Fruit fly (Drosophila melanogaster): ENCODE measurements around the gene Spc105R.

Gene Spc105R

DNA sequence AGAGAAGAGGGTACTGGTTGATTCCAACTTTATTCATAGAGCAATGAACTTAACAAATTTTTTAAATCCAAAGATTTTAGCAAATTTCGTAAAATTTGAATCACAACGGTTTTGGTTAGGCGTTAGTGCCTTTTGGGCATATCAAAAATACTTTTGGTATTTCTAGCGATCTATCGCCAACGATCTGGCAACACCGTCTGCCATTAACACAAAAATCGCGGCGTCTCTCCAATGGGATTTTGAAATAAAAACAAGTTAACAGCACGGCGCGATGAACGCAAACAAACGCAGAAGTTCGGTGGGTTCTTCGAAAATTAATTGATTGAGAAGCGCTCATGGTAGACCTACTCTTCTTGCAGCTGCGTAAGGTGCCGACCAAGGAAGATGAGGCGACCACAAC, at the start of gene Spc105R:
Gene Spc105R, plus strand, starts transcription at position 203 of the 400 bp plus-strand sequence.
- TF ChIP-seq usp (GFP tag; optimal IDR thresholded peaks at IDR 0.05) (no peak), pan (optimal IDR thresholded peaks at IDR 0.05) (no peak), CG8478 (optimal IDR thresholded peaks at IDR 0.05) (no peak), Dll (optimal IDR thresholded peaks at IDR 0.05) (no peak), EcR (GFP tag; optimal IDR thresholded peaks at IDR 0.05) (no peak), psq (optimal IDR thresholded peaks at IDR 0.05) (no peak)

DNA sequence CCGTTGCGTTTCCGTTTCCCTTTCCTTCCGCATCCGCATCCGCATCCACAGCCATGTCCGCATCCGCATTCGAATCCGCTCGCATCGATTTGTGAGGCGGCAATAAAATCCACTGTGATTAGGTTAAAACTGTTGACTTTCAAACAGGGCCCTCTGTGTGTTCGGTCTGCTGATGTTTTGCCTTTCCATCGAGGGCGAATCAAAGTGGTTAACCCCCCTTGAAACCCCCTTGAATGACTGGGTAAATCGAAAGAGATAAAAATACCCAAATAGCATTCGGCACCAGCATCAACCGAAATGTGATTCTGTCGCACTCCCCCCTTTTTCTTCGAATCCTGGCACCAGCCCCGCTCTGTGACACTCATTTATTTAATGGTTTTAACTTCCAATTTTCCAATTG, 47.2 kb upstream of the Spc105R start:
- TF ChIP-seq usp (GFP tag; optimal IDR thresholded peaks at IDR 0.05) (no peak), psq (optimal IDR thresholded peaks at IDR 0.05) (no peak), pan (optimal IDR thresholded peaks at IDR 0.05) (no peak), EcR (GFP tag; optimal IDR thresholded peaks at IDR 0.05) (no peak), CG8478 (optimal IDR thresholded peaks at IDR 0.05) (no peak), Dll (optimal IDR thresholded peaks at IDR 0.05) (no peak)

DNA sequence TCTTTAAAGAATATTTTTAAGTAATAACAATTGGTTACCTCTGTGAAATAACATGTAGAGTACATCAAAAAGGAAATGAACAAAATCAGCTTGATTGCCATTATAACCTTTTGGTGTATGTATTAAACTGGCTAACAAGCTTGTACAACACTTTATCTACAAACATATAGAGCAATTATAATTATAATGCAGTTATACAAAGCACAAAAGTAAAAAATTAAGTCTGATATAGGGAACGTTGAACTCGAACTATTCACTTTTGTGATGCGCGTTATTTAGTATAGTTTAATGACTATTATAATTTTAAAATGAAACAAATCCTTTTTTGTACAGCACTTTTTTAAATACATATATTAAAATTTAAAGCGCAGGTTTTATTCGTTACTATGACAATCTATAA, 44.6 kb upstream of the Spc105R start, which contains the start of gene CG33912:
Gene CG33912, minus strand, starts transcription at position 101 of the 400 bp plus-strand sequence.
- TF ChIP-seq pan (optimal IDR thresholded peaks at IDR 0.05) (no peak), usp (GFP tag; optimal IDR thresholded peaks at IDR 0.05) (no peak), CG8478 (optimal IDR thresholded peaks at IDR 0.05) (no peak), psq (optimal IDR thresholded peaks at IDR 0.05) (no peak), EcR (GFP tag; optimal IDR thresholded peaks at IDR 0.05) (no peak), Dll (optimal IDR thresholded peaks at IDR 0.05) (no peak)

- TF ChIP-seq EcR (GFP tag; optimal IDR thresholded peaks at IDR 0.05): no peak
- no peak for TF ChIP-seq CG8478 (optimal IDR thresholded peaks at IDR 0.05)
- TF ChIP-seq pan (optimal IDR thresholded peaks at IDR 0.05): no peak
- TF ChIP-seq psq (optimal IDR thresholded peaks at IDR 0.05): no peak
- no peak for TF ChIP-seq Dll (optimal IDR thresholded peaks at IDR 0.05)
- no peak for TF ChIP-seq usp (GFP tag; optimal IDR thresholded peaks at IDR 0.05)
Measured at dm6 chr3L:20758583-20758982, 41.6 kb upstream of the Spc105R start, which contains the start of gene CG43251. TSS of gene CG43251 (plus strand) at chr3L:20758883.

DNA sequence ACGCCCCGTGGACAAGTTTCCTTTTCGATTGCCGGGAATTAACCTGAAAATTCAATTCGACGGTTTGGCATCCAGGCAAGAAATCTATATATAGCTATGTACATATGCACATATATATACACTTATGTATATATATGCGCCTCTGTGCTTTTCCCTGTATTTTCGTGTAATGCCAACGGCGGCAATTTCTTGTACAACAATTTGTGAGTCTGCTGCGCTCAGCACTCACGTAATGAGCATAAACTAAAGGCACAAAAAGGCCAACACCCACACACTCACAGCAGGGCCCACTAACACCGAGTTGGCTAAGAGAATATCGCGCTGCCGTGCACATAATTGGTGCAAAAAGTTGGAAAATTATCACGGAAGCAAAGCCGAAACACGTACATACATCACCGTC, 38.7 kb upstream of the Spc105R start:
- TF ChIP-seq Dll (optimal IDR thresholded peaks at IDR 0.05) (no peak), psq (optimal IDR thresholded peaks at IDR 0.05) (no peak), pan (optimal IDR thresholded peaks at IDR 0.05) (no peak), EcR (GFP tag; optimal IDR thresholded peaks at IDR 0.05) (no peak), CG8478 (optimal IDR thresholded peaks at IDR 0.05) (no peak), usp (GFP tag; optimal IDR thresholded peaks at IDR 0.05) (no peak)

DNA sequence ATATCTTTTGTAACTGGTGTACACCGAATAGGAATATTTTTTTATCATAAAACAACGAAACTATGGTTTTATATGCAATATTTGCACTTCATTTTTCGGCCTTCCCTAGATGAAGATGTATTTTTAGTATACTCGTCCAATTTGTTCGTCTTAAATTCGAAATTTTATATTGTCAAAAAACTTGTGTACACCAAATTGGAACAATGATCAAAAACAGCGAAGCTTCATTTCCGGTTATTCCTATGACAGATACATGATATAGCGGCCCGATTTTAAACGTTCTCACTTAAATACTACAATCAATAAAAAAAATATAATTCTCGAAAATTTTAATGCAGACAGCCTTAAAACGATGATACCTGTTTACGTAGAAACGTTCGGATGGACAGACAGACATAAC, 33.0 kb upstream of the Spc105R start:
- TF ChIP-seq pan (optimal IDR thresholded peaks at IDR 0.05) (no peak), Dll (optimal IDR thresholded peaks at IDR 0.05) (no peak), usp (GFP tag; optimal IDR thresholded peaks at IDR 0.05) (no peak), CG8478 (optimal IDR thresholded peaks at IDR 0.05) (no peak), EcR (GFP tag; optimal IDR thresholded peaks at IDR 0.05) (no peak), psq (optimal IDR thresholded peaks at IDR 0.05) (no peak)

DNA sequence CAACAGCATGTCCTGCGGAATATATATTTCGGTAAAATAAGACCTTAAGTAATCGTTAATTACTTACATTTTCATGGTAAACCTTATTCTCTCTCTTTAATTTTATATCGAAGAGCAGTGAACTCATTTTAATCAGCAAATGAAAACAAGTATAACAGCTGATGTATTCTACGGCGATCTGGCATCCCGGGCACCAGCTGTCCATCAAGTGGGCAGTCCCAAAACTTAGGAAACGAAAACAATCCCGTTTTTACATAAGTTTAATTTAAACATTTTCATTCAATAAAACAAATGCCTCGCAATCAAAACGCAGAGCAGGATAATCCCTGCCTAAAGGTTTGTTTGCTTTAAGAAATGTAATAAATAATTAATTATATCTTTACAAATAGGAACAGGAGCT, 30.9 kb upstream of the Spc105R start, which contains the start of the genes CG4074 and CG4186:
Gene CG4074, minus strand, starts transcription at position 151 of the 400 bp plus-strand sequence.
Gene CG4186, plus strand, starts transcription at position 237 of the 400 bp plus-strand sequence.
- TF ChIP-seq Dll (optimal IDR thresholded peaks at IDR 0.05) (no peak), psq (optimal IDR thresholded peaks at IDR 0.05) (no peak), CG8478 (optimal IDR thresholded peaks at IDR 0.05) (no peak), EcR (GFP tag; optimal IDR thresholded peaks at IDR 0.05) (no peak), usp (GFP tag; optimal IDR thresholded peaks at IDR 0.05) (no peak)

DNA sequence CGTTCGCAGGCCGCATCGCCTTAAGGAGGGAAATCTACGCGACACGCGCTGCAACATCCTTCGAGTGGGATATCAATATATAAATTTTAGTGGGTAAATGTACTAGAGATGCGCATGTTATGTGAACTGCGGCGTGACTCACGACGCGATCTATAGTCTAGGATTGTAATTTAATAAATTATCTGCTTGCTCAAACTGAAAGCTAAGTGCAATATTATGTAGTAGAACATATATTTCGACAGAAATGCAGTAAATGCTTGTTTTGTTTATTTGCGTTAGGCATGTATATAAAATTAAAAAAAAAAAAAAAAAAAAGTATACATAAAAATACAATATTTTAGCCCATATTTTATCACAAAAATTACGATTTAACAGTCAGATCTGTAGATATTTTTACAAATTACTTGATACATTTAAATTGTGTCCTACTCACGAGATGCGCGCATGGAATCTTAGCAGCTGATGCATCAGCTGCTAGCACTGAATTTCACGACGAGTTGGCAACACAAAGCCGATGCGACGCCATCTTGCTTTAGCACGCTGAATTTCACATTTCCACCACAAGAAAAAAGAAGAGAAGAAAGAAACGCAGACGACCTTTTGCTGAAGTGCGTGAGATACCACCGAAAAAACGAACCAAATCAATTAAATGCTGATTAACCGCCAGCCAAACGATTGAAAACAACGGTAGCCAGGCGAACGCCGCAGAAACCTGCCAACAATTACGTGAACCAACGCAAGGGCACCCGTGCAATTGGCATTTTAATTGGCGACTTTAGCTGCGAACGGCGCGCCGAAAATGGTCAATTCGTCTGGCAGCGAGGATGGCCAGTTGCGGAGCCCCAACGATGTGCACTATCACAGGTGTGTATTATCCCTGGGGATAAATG, 29.0 kb upstream of the Spc105R start, which contains the start of the genes CG4042 and Pitslre:
Gene CG4042, minus strand, starts transcription at position 507 of the 890 bp plus-strand sequence.
Gene Pitslre, plus strand, starts transcription at position 528 of the 890 bp plus-strand sequence.
- TF ChIP-seq psq (optimal IDR thresholded peaks at IDR 0.05): no peak
- no peak for TF ChIP-seq pan (optimal IDR thresholded peaks at IDR 0.05)
- TF ChIP-seq EcR (GFP tag; optimal IDR thresholded peaks at IDR 0.05): no peak

DNA sequence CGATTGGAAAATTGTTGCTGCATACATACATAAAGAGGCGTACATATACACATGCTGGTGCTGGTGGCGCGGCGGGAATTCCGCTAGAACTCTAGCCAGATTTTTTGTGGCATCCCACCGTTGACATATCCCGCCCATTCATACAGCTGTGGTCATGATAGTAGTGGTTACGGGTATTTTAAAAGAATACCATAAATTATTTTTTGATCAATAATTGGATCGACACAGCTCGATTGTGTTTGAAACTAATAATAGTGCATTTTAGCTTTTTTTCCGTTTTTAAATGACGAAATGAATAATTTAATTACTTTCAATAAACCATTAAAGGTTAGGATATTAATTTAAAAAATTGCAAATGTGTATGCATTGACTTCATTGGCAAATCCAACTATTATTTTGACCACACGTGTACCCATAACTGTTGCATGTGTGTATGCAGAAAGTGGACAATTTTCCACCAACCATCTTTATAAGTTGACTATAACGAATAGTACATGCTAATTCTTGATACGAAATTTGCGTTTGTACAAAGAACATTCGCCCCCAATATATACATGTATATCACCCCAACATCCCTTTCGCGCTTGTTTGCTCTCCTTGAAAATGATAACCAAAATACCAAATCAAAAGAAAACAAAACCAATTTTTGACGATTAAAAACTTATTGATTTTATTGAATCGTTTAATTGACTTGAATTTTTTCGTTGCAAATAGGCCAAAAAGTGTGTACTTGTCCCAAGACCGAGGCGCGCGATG, 28.1 kb upstream of the Spc105R start:
- no peak for TF ChIP-seq usp (GFP tag; optimal IDR thresholded peaks at IDR 0.05)
- TF ChIP-seq pan (optimal IDR thresholded peaks at IDR 0.05): no peak
- TF ChIP-seq Dll (optimal IDR thresholded peaks at IDR 0.05): no peak

DNA sequence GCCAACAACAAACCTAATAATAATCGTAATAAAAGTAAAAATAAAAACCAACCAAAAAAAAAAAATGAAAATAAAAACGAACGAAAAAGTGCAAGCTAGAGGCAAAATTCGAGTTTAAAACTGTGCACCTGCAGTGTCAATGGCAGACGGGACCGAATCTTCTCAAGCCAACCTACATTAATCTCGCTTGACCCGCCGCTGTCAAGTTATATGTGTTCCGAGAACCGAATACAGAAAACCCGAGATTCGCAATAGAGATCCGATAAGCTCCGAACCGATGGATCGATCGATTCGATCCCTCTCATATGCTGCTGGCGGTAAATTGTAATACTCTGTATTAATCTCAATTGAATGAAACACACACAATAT, 27.6 kb upstream of the Spc105R start:
- no peak for TF ChIP-seq psq (optimal IDR thresholded peaks at IDR 0.05)
- TF ChIP-seq EcR (GFP tag; optimal IDR thresholded peaks at IDR 0.05): no peak

DNA sequence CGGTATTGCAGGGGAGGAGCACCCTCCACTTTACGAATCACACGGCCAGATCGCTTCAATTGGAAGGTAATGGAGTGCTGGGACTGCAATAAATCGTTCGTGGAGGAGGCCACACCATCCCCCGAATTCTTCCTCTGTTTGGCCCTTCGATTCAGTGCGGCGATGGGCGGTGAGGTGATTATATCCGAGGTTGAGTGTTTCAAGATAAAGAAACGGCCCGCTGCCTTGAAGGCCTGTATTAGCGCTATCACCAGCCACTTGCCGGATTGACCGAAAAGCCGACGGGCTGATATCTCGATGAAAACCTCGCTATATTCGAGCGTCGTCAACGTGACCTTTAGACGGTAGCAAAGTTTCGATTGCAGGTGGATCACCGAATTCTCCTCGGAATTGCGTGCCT, 22.7 kb upstream of the Spc105R start:
- TF ChIP-seq Dll (optimal IDR thresholded peaks at IDR 0.05) (no peak), pan (optimal IDR thresholded peaks at IDR 0.05) (no peak), usp (GFP tag; optimal IDR thresholded peaks at IDR 0.05) (no peak), CG8478 (optimal IDR thresholded peaks at IDR 0.05) (no peak), EcR (GFP tag; optimal IDR thresholded peaks at IDR 0.05) (no peak), psq (optimal IDR thresholded peaks at IDR 0.05) (no peak)

Data from whole organism.